Fruit fly (Drosophila melanogaster) whole organism, prepupa: ENCODE measurements around the gene CG14130.

ENCODE experiments used
- CG11902 ChIP-seq: fragments of 200-800 bp; sonication (Bioruptor generic); optimal IDR thresholded peaks from 3 replicates; lab custom pipeline; 2016; ENCODE audit warnings: missing biosample characterization, missing genetic modification characterization
- CG3032 ChIP-seq: fragments of 200-800 bp; optimal IDR thresholded peaks from 2 replicates; lab custom pipeline; 2019; ENCODE audit warnings: missing biosample characterization, mild to moderate bottlenecking, missing genetic modification characterization, moderate library complexity
- CG34406 ChIP-seq: fragments of 200-800 bp; sonication (Bioruptor generic); optimal IDR thresholded peaks from 3 replicates; lab custom pipeline; 2016; ENCODE audit warnings: missing biosample characterization, missing genetic modification characterization
- Eip78C ChIP-seq: fragments of 200-800 bp; sonication (Bioruptor generic); peaks from one replicate; lab custom pipeline; 2016; ENCODE audit warnings: missing biosample characterization, missing genetic modification characterization
- Gug ChIP-seq: fragments of 200-800 bp; sonication (Bioruptor generic); IDR thresholded peaks from 2 replicates; pipeline ENCODE4 v1.3.6; 2022; ENCODE audit warnings: missing biosample characterization, missing genetic modification characterization
- eg ChIP-seq: fragments of 200-800 bp; sonication (Bioruptor generic); IDR thresholded peaks from 3 replicates; pipeline ENCODE4 v1.3.6; 2022; ENCODE audit warnings: missing biosample characterization, missing genetic modification characterization

- TF ChIP-seq eg (no peak), CG11902 (GFP tag; lab: Kevin White, UChicago) (no peak), CG34406 (GFP tag; lab: Kevin White, UChicago) (no peak), CG3032 (tag; lab: Kevin White, UChicago) (no peak), Gug (GFP tag; lab: Robert Waterston, UW) (no peak), Eip78C (GFP tag; lab: Kevin White, UChicago) (no peak)
These were observed 38.5 kb upstream of the CG14130 start, which contains the start of gene CG14131 for dm6 chr3L:11776731-11777130.
